Worm (Caenorhabditis elegans) whole organism, L3 larva: ENCODE results near the gene M142.8.

Source experiments
- ceh-82 ChIP-seq: fragments of 150-350 bp; optimal IDR thresholded peaks from 2 replicates; lab custom pipeline; 2014; ENCODE audit warnings: missing biosample characterization, missing genetic modification characterization
- egl-27 ChIP-seq: sonication (generic microtip); optimal IDR thresholded peaks from 4 replicates; lab custom pipeline; 2017; ENCODE audit warnings: missing biosample characterization, missing genetic modification reagents, missing genetic modification characterization
- elt-2 ChIP-seq: sonication (generic microtip); optimal IDR thresholded peaks from 2 replicates; lab custom pipeline; 2016; ENCODE audit warnings: missing genetic modification reagents, mild to moderate bottlenecking, missing genetic modification characterization, missing compliant biosample characterization
- eor-1 ChIP-seq, 2 experiments: fragments of 150-350 bp; optimal IDR thresholded peaks; 2 replicates each; lab custom pipeline; 2014 to 2018; ENCODE audit warnings: missing biosample characterization in 2 of 2, missing genetic modification characterization in 2 of 2
- fkh-10 ChIP-seq: sonication (generic microtip); optimal IDR thresholded peaks from 2 replicates; lab custom pipeline; 2017; ENCODE audit warnings: missing biosample characterization, missing genetic modification reagents, missing genetic modification characterization
- fos-1 ChIP-seq: fragments of 150-350 bp; optimal IDR thresholded peaks from 2 replicates; lab custom pipeline; 2014; ENCODE audit warnings: missing biosample characterization, missing genetic modification characterization
- nhr-11 ChIP-seq: fragments of 150-350 bp; optimal IDR thresholded peaks from 2 replicates; lab custom pipeline; 2014; ENCODE audit warnings: missing biosample characterization, missing genetic modification characterization
- nhr-25 ChIP-seq: sonication (generic microtip); optimal IDR thresholded peaks from 2 replicates; lab custom pipeline; 2017; ENCODE audit warnings: missing biosample characterization, missing genetic modification characterization
- nhr-77 ChIP-seq: fragments of 150-350 bp; optimal IDR thresholded peaks from 2 replicates; lab custom pipeline; 2014; ENCODE audit warnings: missing biosample characterization, missing genetic modification characterization
- skn-1 ChIP-seq: fragments of 150-350 bp; optimal IDR thresholded peaks from 2 replicates; lab custom pipeline; 2014; ENCODE audit warnings: missing biosample characterization, missing genetic modification characterization
- snpc-4 ChIP-seq: fragments of 150-350 bp; optimal IDR thresholded peaks from 2 replicates; lab custom pipeline; 2014; ENCODE audit warnings: missing biosample characterization, missing genetic modification characterization
- tbx-2 ChIP-seq: sonication (generic microtip); optimal IDR thresholded peaks from 2 replicates; lab custom pipeline; 2016; ENCODE audit warnings: mild to moderate bottlenecking, missing genetic modification characterization, missing compliant biosample characterization
- unc-39 ChIP-seq: sonication (generic microtip); optimal IDR thresholded peaks from 4 replicates; lab custom pipeline; 2017; ENCODE audit warnings: missing biosample characterization, missing genetic modification characterization
- ztf-4 ChIP-seq: fragments of 150-350 bp; optimal IDR thresholded peaks from 2 replicates; lab custom pipeline; 2014; ENCODE audit warnings: missing biosample characterization, missing genetic modification characterization

ce11 chrIII:10902341-10902740 lies 31.1 kb upstream of the M142.8 start, which contains the start of gene unc-119:
- TF ChIP-seq skn-1 (tag; lab: Kevin White, UChicago) (no peak), nhr-25 (tag; lab: Kevin White, UChicago) (no peak), nhr-11 (no peak), unc-39 (tag; lab: Kevin White, UChicago) (no peak), nhr-77 (tag; lab: Kevin White, UChicago) (no peak), ceh-82 (tag; lab: Kevin White, UChicago) (no peak), egl-27 (tag; lab: Kevin White, UChicago) (no peak), ztf-4 (tag; lab: Kevin White, UChicago) (no peak), elt-2 (tag; lab: Kevin White, UChicago) (no peak), tbx-2 (tag; lab: Kevin White, UChicago) (no peak), fkh-10 (GFP tag; lab: Kevin White, UChicago) (no peak), eor-1 (tag; optimal IDR thresholded peaks at IDR 0.05; lab: Kevin White, UChicago) (no peak), fos-1 (tag; lab: Kevin White, UChicago) (no peak), snpc-4 (no peak)
